Worm (Caenorhabditis elegans): ENCODE data around the gene T17H7.7.

DNA sequence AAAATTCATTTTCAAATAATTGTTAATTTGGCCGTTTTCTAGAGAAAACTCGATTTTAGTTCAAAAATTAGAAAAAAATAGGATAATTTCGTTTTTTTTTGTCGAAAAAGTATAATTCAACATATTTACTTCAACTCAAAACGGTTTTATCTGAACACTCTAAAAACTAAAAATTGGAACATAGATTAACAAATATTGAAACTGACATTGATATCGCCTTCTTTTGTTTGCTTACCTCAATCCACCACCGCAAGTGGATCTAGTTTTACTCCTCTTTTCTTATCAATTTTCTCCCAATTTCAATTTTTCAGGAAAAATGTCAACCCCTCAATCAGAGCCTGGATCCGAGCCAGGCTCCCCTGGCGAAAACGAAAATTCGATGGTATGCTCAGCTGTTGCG, 7.0 kb upstream of the T17H7.7 start, which contains the start of gene ptl-1:
- no peak for TF ChIP-seq lsy-12 (tag; optimal IDR thresholded peaks at IDR 0.05)
- TF ChIP-seq zag-1 (tag; optimal IDR thresholded peaks at IDR 0.05) = no peak
- no peak for TF ChIP-seq nhr-76 (tag; optimal IDR thresholded peaks at IDR 0.05)
- TF ChIP-seq pha-4 (tag; optimal IDR thresholded peaks at IDR 0.05) = no peak
- no peak for TF ChIP-seq nhr-23 (tag; optimal IDR thresholded peaks at IDR 0.05)
- TF ChIP-seq nfya-1 (tag; optimal IDR thresholded peaks at IDR 0.05; ENCODE audit: insufficient read depth) = no peak
- no peak for TF ChIP-seq lin-15B (tag; optimal IDR thresholded peaks at IDR 0.05)
- no peak for TF ChIP-seq unc-62 (GFP tag; optimal IDR thresholded peaks at IDR 0.05)
- TF ChIP-seq snpc-4 (tag; optimal IDR thresholded peaks at IDR 0.05) = no peak
- TF ChIP-seq mdl-1 (tag; optimal IDR thresholded peaks at IDR 0.05) = no peak
- TF ChIP-seq ceh-28 (tag; optimal IDR thresholded peaks at IDR 0.05) = no peak
- TF ChIP-seq fkh-10 (GFP tag; optimal IDR thresholded peaks at IDR 0.05) = no peak
- TF ChIP-seq ZK546.5 (tag; optimal IDR thresholded peaks at IDR 0.05) = no peak
